Fruit fly (Drosophila melanogaster) whole organism, embryonic: Measurements from ENCODE around the gene CG17996.
A peak's percentile ranks its signal among the peaks of the same experiment; 100 is the strongest.

Source experiments
- Atf-2 ChIP-seq: fragments of 200-800 bp; sonication (Bioruptor generic); optimal IDR thresholded peaks from 2 replicates; lab custom pipeline; 2016; ENCODE audit warnings: missing biosample characterization, missing genetic modification characterization
- BtbVII ChIP-seq: fragments of 200-800 bp; sonication (Bioruptor generic); optimal IDR thresholded peaks from 3 replicates; lab custom pipeline; 2017; ENCODE audit warnings: missing biosample characterization, mild to moderate bottlenecking, missing genetic modification characterization
- CG10147 ChIP-seq: fragments of 200-800 bp; sonication (Bioruptor generic); optimal IDR thresholded peaks from 2 replicates; lab custom pipeline; 2019; ENCODE audit warnings: missing biosample characterization, mild to moderate bottlenecking, missing genetic modification characterization, moderate library complexity
- CG1024 ChIP-seq: fragments of 200-800 bp; sonication (Bioruptor generic); IDR thresholded peaks from 2 replicates; pipeline ENCODE4 v1.3.6; 2022; ENCODE audit warnings: missing biosample characterization, missing genetic modification characterization
- CG10321 ChIP-seq: fragments of 200-800 bp; sonication (Bioruptor generic); IDR thresholded peaks from 2 replicates; pipeline ENCODE4 v1.3.6; 2022; ENCODE audit warnings: missing biosample characterization, missing genetic modification characterization
- CG10565 ChIP-seq: fragments of 200-800 bp; sonication (Bioruptor generic); optimal IDR thresholded peaks from 3 replicates; lab custom pipeline; 2016; ENCODE audit warnings: missing biosample characterization, mild to moderate bottlenecking, missing genetic modification characterization
- CG10654 ChIP-seq: fragments of 200-800 bp; sonication (Bioruptor generic); optimal IDR thresholded peaks from 2 replicates; lab custom pipeline; 2016; ENCODE audit warnings: missing biosample characterization, missing genetic modification characterization
- CG11247 ChIP-seq: fragments of 200-800 bp; sonication (Bioruptor generic); IDR thresholded peaks from 2 replicates; pipeline ENCODE4 v1.3.6; 2022; ENCODE audit warnings: missing biosample characterization, missing genetic modification characterization
- CG12236 ChIP-seq: fragments of 200-800 bp; sonication (Bioruptor generic); optimal IDR thresholded peaks from 2 replicates; lab custom pipeline; 2016; ENCODE audit warnings: missing biosample characterization, missing genetic modification characterization
- CG15073 ChIP-seq: fragments of 200-800 bp; sonication (Bioruptor generic); optimal IDR thresholded peaks from 2 replicates; lab custom pipeline; 2016; ENCODE audit warnings: missing biosample characterization, missing genetic modification characterization
- CG17361 ChIP-seq: fragments of 200-800 bp; sonication (Bioruptor generic); IDR thresholded peaks from 3 replicates; pipeline ENCODE4 v1.3.6; 2022; ENCODE audit warnings: missing biosample characterization, missing genetic modification characterization
- CG1792 ChIP-seq: fragments of 200-800 bp; sonication (Bioruptor generic); optimal IDR thresholded peaks from 2 replicates; lab custom pipeline; 2016; ENCODE audit warnings: missing biosample characterization, missing genetic modification characterization
- CG2116 ChIP-seq: fragments of 200-800 bp; sonication (Bioruptor generic); optimal IDR thresholded peaks from 3 replicates; lab custom pipeline; 2018; ENCODE audit warnings: missing biosample characterization, mild to moderate bottlenecking, missing genetic modification characterization
- CG3065 ChIP-seq: fragments of 200-800 bp; sonication (Bioruptor generic); optimal IDR thresholded peaks from 2 replicates; lab custom pipeline; 2016; ENCODE audit warnings: missing biosample characterization, missing genetic modification characterization
- CG34376 ChIP-seq: fragments of 200-800 bp; sonication (Bioruptor generic); optimal IDR thresholded peaks from 2 replicates; lab custom pipeline; 2018; ENCODE audit warnings: missing biosample characterization, mild to moderate bottlenecking, missing genetic modification characterization
- CG6254 ChIP-seq: fragments of 200-800 bp; sonication (Bioruptor generic); optimal IDR thresholded peaks from 3 replicates; lab custom pipeline; 2017; ENCODE audit warnings: mild to moderate bottlenecking, missing biosample characterization, missing genetic modification reagents, missing genetic modification characterization
- CG6654 ChIP-seq: fragments of 200-800 bp; sonication (Bioruptor generic); optimal IDR thresholded peaks from 2 replicates; lab custom pipeline; 2017; ENCODE audit warnings: missing biosample characterization, mild to moderate bottlenecking, missing genetic modification characterization
- CG6854 ChIP-seq: fragments of 200-800 bp; sonication (Bioruptor generic); optimal IDR thresholded peaks from 3 replicates; lab custom pipeline; 2017; ENCODE audit warnings: missing biosample characterization, mild to moderate bottlenecking, missing genetic modification characterization
- CG8089 ChIP-seq: fragments of 200-800 bp; sonication (Bioruptor generic); optimal IDR thresholded peaks from 3 replicates; lab custom pipeline; 2016; ENCODE audit warnings: missing biosample characterization, missing genetic modification characterization
- D ChIP-seq, 2 experiments: fragments of 200-800 bp in 1 of 2; fragments of >200 bp in 1 of 2; sonication (Bioruptor generic) in 1 of 2; optimal IDR thresholded peaks; 2 replicates in 1 of 2; 3 replicates in 1 of 2; lab custom pipeline; 2017; ENCODE audit warnings: mild to moderate bottlenecking in 1 of 2, missing biosample characterization in 1 of 2, missing genetic modification characterization in 1 of 2, missing genetic modification reagents in 1 of 2
- D19B ChIP-seq: fragments of 200-800 bp; sonication (Bioruptor generic); optimal IDR thresholded peaks from 2 replicates; lab custom pipeline; 2017; ENCODE audit warnings: missing biosample characterization, mild to moderate bottlenecking, missing genetic modification characterization
- Dp ChIP-seq: fragments of 200-800 bp; sonication (Bioruptor generic); optimal IDR thresholded peaks from 2 replicates; lab custom pipeline; 2018; ENCODE audit warnings: missing biosample characterization, mild to moderate bottlenecking, missing genetic modification characterization, moderate library complexity
- Hand ChIP-seq: fragments of 200-800 bp; sonication (Bioruptor generic); optimal IDR thresholded peaks from 2 replicates; lab custom pipeline; 2017; ENCODE audit warnings: mild to moderate bottlenecking, missing biosample characterization, missing genetic modification reagents, missing genetic modification characterization
- NC2α ChIP-seq: fragments of 200-800 bp; sonication (Bioruptor generic); optimal IDR thresholded peaks from 2 replicates; lab custom pipeline; 2016; ENCODE audit warnings: missing biosample characterization, missing genetic modification characterization
- Oaz ChIP-seq: fragments of 200-800 bp; sonication (Bioruptor generic); IDR thresholded peaks from 2 replicates; pipeline ENCODE4 v1.3.6; 2022; ENCODE audit warnings: missing biosample characterization, missing genetic modification characterization
- Oli ChIP-seq: fragments of 200-800 bp; sonication (Bioruptor generic); optimal IDR thresholded peaks from 2 replicates; lab custom pipeline; 2018; ENCODE audit warnings: missing biosample characterization, mild to moderate bottlenecking, missing genetic modification characterization, moderate library complexity
- Opbp ChIP-seq: fragments of 200-800 bp; sonication (Bioruptor generic); IDR thresholded peaks from 3 replicates; pipeline ENCODE4 v1.3.6; 2022; ENCODE audit warnings: missing biosample characterization, missing genetic modification characterization; ENCODE audit not compliant: partially characterized antibody
- Sox100B ChIP-seq: fragments of 200-800 bp; sonication (Bioruptor generic); optimal IDR thresholded peaks from 3 replicates; lab custom pipeline; 2018; ENCODE audit warnings: missing biosample characterization, mild to moderate bottlenecking, missing genetic modification characterization
- Spps ChIP-seq: fragments of 200-800 bp; sonication (Bioruptor generic); optimal IDR thresholded peaks from 2 replicates; lab custom pipeline; 2018; ENCODE audit warnings: missing biosample characterization, mild to moderate bottlenecking, missing genetic modification characterization
- Sry-β ChIP-seq: fragments of 200-800 bp; sonication (Bioruptor generic); optimal IDR thresholded peaks from 2 replicates; lab custom pipeline; 2018; ENCODE audit warnings: missing biosample characterization, mild to moderate bottlenecking, missing genetic modification characterization, moderate library complexity
- Ssrp ChIP-seq: fragments of 200-800 bp; sonication (Bioruptor generic); optimal IDR thresholded peaks from 2 replicates; lab custom pipeline; 2018; ENCODE audit warnings: missing biosample characterization, mild to moderate bottlenecking, missing genetic modification characterization, moderate library complexity
- Xrp1 ChIP-seq: fragments of 200-800 bp; sonication (Bioruptor generic); IDR thresholded peaks from 2 replicates; pipeline ENCODE4 v1.3.6; 2022; ENCODE audit warnings: missing biosample characterization, missing genetic modification characterization
- ato ChIP-seq: fragments of 200-800 bp; sonication (Bioruptor generic); IDR thresholded peaks from 2 replicates; pipeline ENCODE4 v1.3.6; 2022; ENCODE audit warnings: missing biosample characterization, missing genetic modification characterization; ENCODE audit not compliant: partially characterized antibody
- br ChIP-seq: fragments of >200 bp; optimal IDR thresholded peaks from 2 replicates; lab custom pipeline; 2017
- chinmo ChIP-seq: fragments of 200-800 bp; sonication (Bioruptor generic); IDR thresholded peaks from 4 replicates; pipeline ENCODE4 v1.3.6; 2022; ENCODE audit warnings: missing biosample characterization, missing genetic modification characterization; ENCODE audit not compliant: partially characterized antibody
- dimm ChIP-seq: fragments of 200-800 bp; sonication (Bioruptor generic); IDR thresholded peaks from 2 replicates; pipeline ENCODE4 v1.3.6; 2022; ENCODE audit warnings: missing biosample characterization, missing genetic modification characterization
- dpn ChIP-seq, 2 experiments: fragments of 200-800 bp; sonication (Bioruptor generic); optimal IDR thresholded peaks; 3 replicates each; lab custom pipeline; 2016; ENCODE audit warnings: missing biosample characterization in 2 of 2, missing genetic modification characterization in 2 of 2
- dysf ChIP-seq: fragments of 200-800 bp; sonication (Bioruptor generic); IDR thresholded peaks from 3 replicates; pipeline ENCODE4 v1.3.6; 2022; ENCODE audit warnings: missing biosample characterization, missing genetic modification characterization
- fd3F ChIP-seq: fragments of 200-800 bp; sonication (Bioruptor generic); optimal IDR thresholded peaks from 2 replicates; lab custom pipeline; 2018; ENCODE audit warnings: missing biosample characterization, mild to moderate bottlenecking, missing genetic modification characterization, moderate library complexity
- gt ChIP-seq: fragments of 200-800 bp; sonication (Bioruptor generic); IDR thresholded peaks from 2 replicates; pipeline ENCODE4 v1.3.6; 2022; ENCODE audit warnings: missing biosample characterization, missing genetic modification characterization
- klu ChIP-seq: fragments of 200-800 bp; sonication (Bioruptor generic); IDR thresholded peaks from 2 replicates; pipeline ENCODE4 v1.3.6; 2022; ENCODE audit warnings: missing biosample characterization, missing genetic modification characterization
- lbe ChIP-seq: fragments of 200-800 bp; sonication (Bioruptor generic); optimal IDR thresholded peaks from 2 replicates; lab custom pipeline; 2016; ENCODE audit warnings: missing biosample characterization, mild to moderate bottlenecking, missing genetic modification characterization
- nau ChIP-seq: fragments of 200-800 bp; sonication (Bioruptor generic); optimal IDR thresholded peaks from 3 replicates; lab custom pipeline; 2017; ENCODE audit warnings: missing biosample characterization, mild to moderate bottlenecking, missing genetic modification characterization, missing genetic modification reagents
- onecut ChIP-seq: fragments of 200-800 bp; sonication (Bioruptor generic); IDR thresholded peaks from 2 replicates; pipeline ENCODE4 v1.3.6; 2022; ENCODE audit warnings: missing biosample characterization, missing genetic modification characterization
- rib ChIP-seq: fragments of 200-800 bp; sonication (Bioruptor generic); IDR thresholded peaks from 2 replicates; pipeline ENCODE4 v1.3.6; 2022; ENCODE audit warnings: missing biosample characterization, missing genetic modification characterization
- ro ChIP-seq: fragments of 200-800 bp; sonication (Bioruptor generic); IDR thresholded peaks from 2 replicates; pipeline ENCODE4 v1.3.6; 2022; ENCODE audit warnings: missing biosample characterization, missing genetic modification characterization
- stwl ChIP-seq: fragments of 200-800 bp; sonication (Bioruptor generic); optimal IDR thresholded peaks from 3 replicates; lab custom pipeline; 2018; ENCODE audit warnings: missing biosample characterization, mild to moderate bottlenecking, missing genetic modification characterization, moderate library complexity
- toy ChIP-seq: fragments of 200-800 bp; sonication (Bioruptor generic); IDR thresholded peaks from 2 replicates; pipeline ENCODE4 v1.3.6; 2022; ENCODE audit warnings: missing biosample characterization, missing genetic modification characterization
- unpg ChIP-seq: fragments of 200-800 bp; sonication (Bioruptor generic); optimal IDR thresholded peaks from 3 replicates; lab custom pipeline; 2018; ENCODE audit warnings: missing biosample characterization, mild to moderate bottlenecking, missing genetic modification characterization, moderate library complexity
- usp ChIP-seq: fragments of >200 bp; optimal IDR thresholded peaks from 2 replicates; lab custom pipeline; 2017; ENCODE audit warnings: missing biosample characterization, missing genetic modification characterization

Gene CG17996

dm6 chr2L:16684908-16685611, 45.8 kb downstream of the CG17996 start (continued):
- TF ChIP-seq toy (no peak), CG12236 (no peak), fd3F (GFP tag; lab: Kevin White, UChicago) (peak; percentile 56), stwl (no peak), CG6854 (GFP tag; lab: Kevin White, UChicago) (peak; percentile 34), chinmo (GFP tag; lab: Robert Waterston, UW) (no peak), CG11247 (GFP tag; lab: Robert Waterston, UW) (no peak), CG10565 (GFP tag; lab: Kevin White, UChicago) (no peak), Oli (peak; percentile 66), lbe (GFP tag; lab: Kevin White, UChicago) (no peak), Sry-β (GFP tag; lab: Kevin White, UChicago) (no peak), BtbVII (peak; percentile 54), Sox100B (GFP tag; lab: Kevin White, UChicago) (peak; percentile 78), CG10321 (GFP tag; lab: Robert Waterston, UW) (no peak; the same call in 1 of the 2 replicates), dpn (GFP tag; optimal IDR thresholded peaks at IDR 0.05; lab: Kevin White, UChicago) (peak in 1 of 2 experiments; percentile 10), onecut (GFP tag; lab: Robert Waterston, UW) (no peak), ato (GFP tag; lab: Robert Waterston, UW) (no peak), Hand (GFP tag; lab: Kevin White, UChicago) (peak; percentile 72), CG10654 (GFP tag; lab: Kevin White, UChicago) (peak; percentile 24), Oaz (GFP tag; lab: Robert Waterston, UW) (no peak), Ssrp (peak; percentile 57), NC2α (GFP tag; lab: Kevin White, UChicago) (no peak), D (optimal IDR thresholded peaks at IDR 0.05; lab: Kevin White, UChicago) (no peak), D (GFP tag; optimal IDR thresholded peaks at IDR 0.05; lab: Kevin White, UChicago) (peak; percentile 31), CG15073 (GFP tag; lab: Kevin White, UChicago) (no peak), CG1792 (GFP tag; lab: Kevin White, UChicago) (no peak), ro (GFP tag; lab: Robert Waterston, UW) (no peak), D19B (GFP tag; lab: Kevin White, UChicago) (no peak), CG8089 (GFP tag; lab: Kevin White, UChicago) (no peak), Opbp (GFP tag; lab: Robert Waterston, UW) (no peak), Atf-2 (no peak), CG6654 (GFP tag; lab: Kevin White, UChicago) (peak; percentile 7), gt (GFP tag; lab: Robert Waterston, UW) (no peak), Dp (GFP tag; lab: Kevin White, UChicago) (no peak), Spps (no peak), dimm (GFP tag; lab: Robert Waterston, UW) (no peak), CG6254 (GFP tag; lab: Kevin White, UChicago) (peak; percentile 33), CG1024 (no peak), br (no peak), CG2116 (peak; percentile 2), CG34376 (GFP tag; lab: Kevin White, UChicago) (peak; percentile 41), usp (no peak), klu (no peak), rib (GFP tag; lab: Robert Waterston, UW) (no peak), dysf (GFP tag; lab: Robert Waterston, UW) (peak; percentile 50; the same call in 2 of the 3 replicates), nau (GFP tag; lab: Kevin White, UChicago) (no peak), Xrp1 (GFP tag; lab: Robert Waterston, UW) (no peak), unpg (GFP tag; lab: Kevin White, UChicago) (peak; percentile 63), CG17361 (GFP tag; lab: Robert Waterston, UW) (peak; percentile 77), CG10147 (peak; percentile 70), CG3065 (no peak)
